Worm (Caenorhabditis elegans) whole organism, L4/young adult: ENCODE measurements around the gene sri-19.

Source experiments
- W03F9.2 ChIP-seq: fragments of 150-350 bp; optimal IDR thresholded peaks from 2 replicates; lab custom pipeline; 2014; ENCODE audit warnings: missing biosample characterization, missing genetic modification characterization
- dao-5 ChIP-seq: sonication (generic microtip); optimal IDR thresholded peaks from 2 replicates; lab custom pipeline; 2016; ENCODE audit warnings: missing genotype, missing genetic modification characterization, moderate library complexity, missing compliant biosample characterization
- him-1 ChIP-seq: sonication (generic microtip); optimal IDR thresholded peaks from 2 replicates; lab custom pipeline; 2016; ENCODE audit warnings: missing genotype, missing genetic modification reagents, missing genetic modification characterization, missing compliant biosample characterization

The sri-19 gene

ce11 chrIV:10958230-10958588 is at the start of gene sri-19:
Gene sri-19, plus strand, starts transcription at chrIV:10958372.
- TF ChIP-seq dao-5 (tag; lab: Kevin White, UChicago) (no peak), W03F9.2 (tag; lab: Kevin White, UChicago) (no peak), him-1 (tag; lab: Kevin White, UChicago) (no peak)

DNA sequence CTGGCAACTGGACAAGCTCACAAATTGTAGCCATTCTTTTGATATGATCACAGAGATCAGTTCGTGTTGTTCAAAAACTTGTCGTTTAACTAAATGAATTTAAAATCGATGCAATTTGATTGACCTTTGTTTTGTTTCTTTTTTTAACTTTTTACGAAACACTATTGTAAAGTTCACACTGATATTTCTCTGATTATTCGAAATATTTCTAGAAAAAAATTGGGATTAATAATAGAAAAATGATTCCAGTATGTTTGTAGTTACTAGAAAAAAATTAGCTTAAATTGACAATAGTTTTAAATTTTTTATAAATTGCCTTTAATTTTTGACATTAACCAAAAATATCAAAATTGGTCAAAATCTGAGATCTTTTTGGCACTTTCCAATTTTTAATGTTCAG is 49.0 kb upstream of the sri-19 start, which contains the start of gene ZK596.2:
Gene ZK596.2, minus strand, starts transcription at position 101 of the 400 bp plus-strand sequence.
- TF ChIP-seq W03F9.2 (tag; lab: Kevin White, UChicago) (no peak), him-1 (tag; lab: Kevin White, UChicago) (no peak), dao-5 (tag; lab: Kevin White, UChicago) (no peak)

DNA sequence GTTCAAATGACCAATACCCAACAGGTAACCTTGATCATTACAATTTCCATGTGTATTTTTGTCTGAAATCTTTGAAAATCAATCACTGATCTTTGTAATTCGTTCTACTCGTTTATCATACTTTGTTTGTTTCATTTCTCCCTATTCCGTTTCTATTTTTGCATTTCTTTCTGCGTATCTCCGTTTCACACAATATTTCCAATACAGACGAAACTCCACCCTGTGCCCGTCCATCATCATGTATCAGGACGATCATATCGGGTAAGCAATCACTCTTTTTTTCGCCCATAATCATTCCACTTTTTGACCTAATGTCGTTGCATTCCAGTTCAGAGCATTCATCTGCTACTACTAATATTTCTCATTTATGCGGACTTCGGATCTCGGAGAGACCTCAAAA is 48.5 kb upstream of the sri-19 start, which contains the start of gene pyk-2:
Gene pyk-2, plus strand, starts transcription at position 206 of the 400 bp plus-strand sequence.
- TF ChIP-seq W03F9.2 (tag; lab: Kevin White, UChicago) (no peak), dao-5 (tag; lab: Kevin White, UChicago) (no peak), him-1 (tag; lab: Kevin White, UChicago) (no peak)

DNA sequence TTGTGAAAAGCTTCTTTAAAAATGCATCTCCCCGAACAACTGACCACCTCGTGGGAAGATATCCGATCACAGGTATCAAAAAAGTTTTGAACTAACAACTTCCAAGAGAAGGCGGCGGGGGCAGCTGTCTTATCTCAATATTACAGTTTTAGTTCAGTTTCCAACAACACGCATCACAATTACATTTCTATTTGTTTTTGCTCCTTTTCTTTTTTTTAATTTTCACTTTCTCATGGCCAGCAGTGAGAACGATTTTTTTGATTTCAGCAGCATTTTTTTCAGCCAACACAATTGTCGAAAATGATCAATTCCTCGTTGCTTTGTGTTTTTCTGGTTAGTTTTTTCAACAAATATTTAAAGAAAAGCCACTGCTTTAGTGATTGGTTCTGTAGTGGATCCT is 45.1 kb upstream of the sri-19 start, which contains the start of gene ZK593.2:
Gene ZK593.2, plus strand, starts transcription at position 301 of the 400 bp plus-strand sequence.
- no peak for TF ChIP-seq him-1 (tag; lab: Kevin White, UChicago)

DNA sequence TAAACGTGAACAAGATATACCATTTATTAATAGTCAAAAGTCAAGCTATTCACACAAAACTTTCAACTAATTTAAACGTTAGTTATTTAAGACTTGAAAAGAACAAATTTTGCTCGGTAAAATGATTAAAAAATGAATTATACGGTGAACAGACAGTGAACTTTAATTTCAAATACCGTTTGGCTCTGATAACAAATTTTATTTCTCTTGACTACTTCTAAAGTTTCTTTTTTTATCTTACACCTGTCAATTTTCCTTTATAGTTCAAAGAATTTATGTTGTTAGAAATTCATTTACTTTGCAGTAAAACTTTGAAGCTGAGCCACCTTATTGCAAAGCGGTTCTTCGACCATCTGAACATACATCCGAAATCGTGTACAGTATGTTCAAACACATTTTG is 42.8 kb upstream of the sri-19 start, which contains the start of gene ZK593.3:
Gene ZK593.3, plus strand, starts transcription at position 301 of the 400 bp plus-strand sequence.
- no peak for TF ChIP-seq him-1 (tag; lab: Kevin White, UChicago)
- TF ChIP-seq dao-5 (tag; lab: Kevin White, UChicago), result no peak
- no peak for TF ChIP-seq W03F9.2 (tag; lab: Kevin White, UChicago)

ce11 chrIV:10916134-10916533 is 42.0 kb upstream of the sri-19 start:
- no peak for TF ChIP-seq W03F9.2 (tag; lab: Kevin White, UChicago)
- no peak for TF ChIP-seq him-1 (tag; lab: Kevin White, UChicago)
- TF ChIP-seq dao-5 (tag; lab: Kevin White, UChicago), result no peak

DNA sequence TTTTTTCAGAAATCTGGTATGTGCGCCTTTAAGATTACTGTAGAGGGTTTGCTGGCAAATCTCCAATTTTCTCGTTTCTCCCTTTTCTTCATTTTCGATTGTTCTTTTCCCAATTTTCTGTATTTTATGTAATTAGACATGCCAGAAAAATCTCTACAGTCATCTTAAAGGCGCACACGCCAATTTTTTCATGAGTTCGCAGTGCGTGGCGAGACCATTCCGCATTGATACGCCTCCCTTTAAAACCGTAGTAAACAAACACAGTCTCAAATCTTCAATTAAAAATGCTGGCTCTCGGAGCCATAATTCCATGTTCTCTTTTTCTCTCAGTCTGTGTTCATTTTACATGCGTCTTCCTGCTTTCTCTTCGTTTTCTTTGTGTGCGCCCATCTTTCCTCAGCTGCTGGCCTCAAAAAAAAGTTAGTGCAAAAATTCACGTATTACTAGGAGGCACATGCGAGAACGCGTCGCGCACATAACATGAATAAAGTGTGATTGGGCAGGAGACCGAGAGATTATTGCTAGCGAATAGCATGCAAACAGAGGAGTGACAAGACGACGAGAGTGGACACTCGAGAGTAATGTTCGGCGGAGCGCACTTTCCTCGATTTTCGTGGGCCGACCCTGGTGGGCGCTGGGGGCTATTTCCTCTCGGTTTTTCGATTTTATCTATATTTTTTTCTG is 39.2 kb upstream of the sri-19 start:
- TF ChIP-seq W03F9.2 (tag; lab: Kevin White, UChicago) (peak; percentile 82), dao-5 (tag; lab: Kevin White, UChicago) (no peak)

ce11 chrIV:10919770-10920169 is 38.4 kb upstream of the sri-19 start, which contains the start of gene rbr-2:
Gene rbr-2, plus strand, starts transcription at chrIV:10920070.
- TF ChIP-seq him-1 (tag; lab: Kevin White, UChicago), result no peak
- TF ChIP-seq dao-5 (tag; lab: Kevin White, UChicago), result no peak
- no peak for TF ChIP-seq W03F9.2 (tag; lab: Kevin White, UChicago)

ce11 chrIV:10933062-10933552 is 25.1 kb upstream of the sri-19 start, which contains the start of the genes dnc-1 and lsm-7:
Gene dnc-1, minus strand, starts transcription at chrIV:10933203.
Gene lsm-7, plus strand, starts transcription at chrIV:10933502.
- no peak for TF ChIP-seq dao-5 (tag; lab: Kevin White, UChicago)
- TF ChIP-seq him-1 (tag; lab: Kevin White, UChicago), result peak; percentile 21
- peak; percentile 81 for TF ChIP-seq W03F9.2 (tag; lab: Kevin White, UChicago)

DNA sequence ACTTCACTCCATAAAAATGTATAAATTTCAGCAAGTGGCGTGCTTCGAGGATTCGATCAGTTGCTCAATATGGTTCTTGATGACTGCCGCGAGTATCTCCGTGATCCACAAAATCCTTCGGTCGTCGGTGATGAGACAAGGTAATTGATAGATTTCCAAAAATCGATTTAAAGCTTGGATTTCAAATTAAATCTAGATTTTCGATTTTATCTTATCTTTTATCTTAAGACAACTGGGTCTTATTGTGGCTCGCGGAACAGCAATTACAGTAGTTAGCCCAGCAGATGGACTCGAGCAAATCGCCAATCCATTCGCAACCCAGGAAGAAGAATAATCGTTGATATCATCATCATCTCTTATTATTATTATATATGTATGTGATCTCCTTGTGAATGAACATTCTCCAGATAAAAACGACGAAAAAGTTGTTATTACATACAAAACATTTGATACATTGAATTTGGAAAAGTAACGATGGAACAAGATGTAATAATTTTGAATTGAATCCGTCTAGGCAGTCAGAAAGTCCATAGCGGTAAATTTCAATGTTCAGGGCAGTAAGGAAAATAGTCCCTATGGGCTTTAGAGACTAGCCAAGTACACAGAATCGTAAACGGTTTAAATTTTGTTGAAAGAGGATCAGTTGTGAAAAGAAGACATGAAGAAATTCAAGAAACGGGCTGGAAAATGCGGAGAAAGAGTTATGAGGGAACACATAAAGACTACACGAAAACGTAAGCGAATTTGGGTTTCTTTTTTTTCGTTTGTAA is 24.2 kb upstream of the sri-19 start:
- TF ChIP-seq dao-5 (tag; lab: Kevin White, UChicago) (no peak), him-1 (tag; lab: Kevin White, UChicago) (peak; percentile 11), W03F9.2 (tag; lab: Kevin White, UChicago) (peak; percentile 8)

ce11 chrIV:10934786-10935185 is 23.4 kb upstream of the sri-19 start:
- TF ChIP-seq him-1 (tag; lab: Kevin White, UChicago) (no peak), W03F9.2 (tag; lab: Kevin White, UChicago) (no peak), dao-5 (tag; lab: Kevin White, UChicago) (no peak)

DNA sequence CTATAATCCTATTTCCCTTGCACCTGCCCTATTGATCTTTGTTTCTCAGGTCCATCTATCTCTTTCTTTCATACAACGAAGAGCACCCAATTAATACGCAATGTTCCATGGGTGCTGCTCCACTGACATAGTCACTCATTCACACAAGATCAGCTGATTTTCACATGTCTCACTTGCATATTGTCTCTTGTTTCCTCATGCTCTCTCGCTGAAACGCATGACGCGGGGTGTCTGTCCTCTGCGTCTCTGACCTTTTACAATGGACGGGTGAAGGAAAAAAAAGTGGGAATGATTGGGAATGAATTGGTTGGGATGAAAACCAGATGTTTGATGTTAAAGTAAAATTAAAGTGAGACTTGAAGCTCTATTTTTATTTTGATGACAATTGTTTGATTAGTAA is 22.8 kb upstream of the sri-19 start:
- TF ChIP-seq W03F9.2 (tag; lab: Kevin White, UChicago) (peak; percentile 81), dao-5 (tag; lab: Kevin White, UChicago) (no peak), him-1 (tag; lab: Kevin White, UChicago) (peak; percentile 70)

ce11 chrIV:10935853-10936491 is 22.2 kb upstream of the sri-19 start, which contains the start of gene lgg-2:
Gene lgg-2, minus strand, starts transcription at chrIV:10935903.
- TF ChIP-seq W03F9.2 (tag; lab: Kevin White, UChicago) (peak; percentile 83), him-1 (tag; lab: Kevin White, UChicago) (peak; percentile 38), dao-5 (tag; lab: Kevin White, UChicago) (peak; percentile 4)
